Worm (Caenorhabditis elegans) whole organism, L2 larva: ENCODE measurements around the gene npr-39.
A peak's percentile ranks its signal among the peaks of the same experiment; 100 is the strongest.

Experiments
- C34F6.9 ChIP-seq: fragments of 150-350 bp; optimal IDR thresholded peaks from 2 replicates; lab custom pipeline; 2014; ENCODE audit warnings: missing biosample characterization, missing genetic modification characterization
- F13H6.1 ChIP-seq: sonication (generic microtip); optimal IDR thresholded peaks from 2 replicates; lab custom pipeline; 2016; ENCODE audit warnings: missing genetic modification characterization, missing compliant biosample characterization
- R02D3.7 ChIP-seq: fragments of 150-350 bp; optimal IDR thresholded peaks from 2 replicates; lab custom pipeline; 2014; ENCODE audit warnings: missing biosample characterization, missing genetic modification characterization
- Y55F3AM.14 ChIP-seq: fragments of 200-800 bp; sonication (Bioruptor generic); optimal IDR thresholded peaks from 2 replicates; lab custom pipeline; 2018; ENCODE audit warnings: mild to moderate bottlenecking, missing genetic modification characterization, missing compliant biosample characterization
- ZK546.5 ChIP-seq: sonication (generic microtip); optimal IDR thresholded peaks from 2 replicates; lab custom pipeline; 2017; ENCODE audit warnings: missing biosample characterization, missing genetic modification characterization
- alr-1 ChIP-seq: fragments of 150-350 bp; optimal IDR thresholded peaks from 2 replicates; lab custom pipeline; 2014; ENCODE audit warnings: missing biosample characterization, missing genetic modification characterization
- aly-2 ChIP-seq: fragments of 150-350 bp; optimal IDR thresholded peaks from 2 replicates; lab custom pipeline; 2014; ENCODE audit warnings: missing biosample characterization, missing genetic modification characterization
- ama-1 ChIP-seq: fragments of 150-350 bp; optimal IDR thresholded peaks from 2 replicates; lab custom pipeline; 2018; ENCODE audit warnings: inconsistent platforms
- blmp-1 ChIP-seq: sonication (generic microtip); optimal IDR thresholded peaks from 2 replicates; lab custom pipeline; 2017; ENCODE audit warnings: missing genetic modification characterization, mild to moderate bottlenecking, missing compliant biosample characterization, antibody characterized with exemption, moderate library complexity; ENCODE audit not compliant: insufficient read depth
- ceh-82 ChIP-seq: fragments of 150-350 bp; optimal IDR thresholded peaks from 2 replicates; lab custom pipeline; 2014; ENCODE audit warnings: missing biosample characterization, missing genetic modification characterization
- crh-2 ChIP-seq: sonication (generic microtip); optimal IDR thresholded peaks from 2 replicates; lab custom pipeline; 2017; ENCODE audit warnings: missing biosample characterization, missing genetic modification characterization
- dmd-4 ChIP-seq: sonication (generic microtip); optimal IDR thresholded peaks from 2 replicates; lab custom pipeline; 2017; ENCODE audit warnings: missing biosample characterization, missing genetic modification characterization
- egl-27 ChIP-seq: sonication (generic microtip); optimal IDR thresholded peaks from 3 replicates; lab custom pipeline; 2017; ENCODE audit warnings: missing biosample characterization, missing genetic modification reagents, missing genetic modification characterization
- elt-1 ChIP-seq: fragments of 150-350 bp; optimal IDR thresholded peaks from 2 replicates; lab custom pipeline; 2014; ENCODE audit warnings: missing biosample characterization, missing genetic modification characterization
- elt-3 ChIP-seq: sonication (generic microtip); optimal IDR thresholded peaks from 2 replicates; lab custom pipeline; 2017; ENCODE audit warnings: missing biosample characterization, missing genetic modification characterization
- fos-1 ChIP-seq: fragments of 150-350 bp; optimal IDR thresholded peaks from 2 replicates; lab custom pipeline; 2014; ENCODE audit warnings: missing biosample characterization, missing genetic modification characterization
- gmeb-1 ChIP-seq: fragments of 150-350 bp; optimal IDR thresholded peaks from 2 replicates; lab custom pipeline; 2014; ENCODE audit warnings: missing biosample characterization, missing genetic modification characterization
- lin-11 ChIP-seq: fragments of 150-350 bp; sonication (generic microtip); optimal IDR thresholded peaks from 2 replicates; lab custom pipeline; 2014; ENCODE audit warnings: missing biosample characterization, missing genetic modification characterization, inconsistent platforms, mixed read lengths
- lin-13 ChIP-seq: fragments of 150-350 bp; optimal IDR thresholded peaks from 2 replicates; lab custom pipeline; 2014; ENCODE audit warnings: missing biosample characterization, missing genetic modification reagents, missing genetic modification characterization
- lsy-2 ChIP-seq, 2 experiments: fragments of 150-350 bp in 1 of 2; sonication (generic microtip) in 1 of 2; optimal IDR thresholded peaks; 2 replicates each; lab custom pipeline; 2014 to 2017; ENCODE audit warnings: missing biosample characterization in 2 of 2, missing genetic modification characterization in 2 of 2
- mab-5 ChIP-seq: fragments of 150-350 bp; optimal IDR thresholded peaks from 2 replicates; lab custom pipeline; 2014; ENCODE audit warnings: missing biosample characterization, missing genetic modification characterization
- mbf-1 ChIP-seq: sonication (generic microtip); optimal IDR thresholded peaks from 2 replicates; lab custom pipeline; 2017; ENCODE audit warnings: missing biosample characterization, missing genetic modification characterization
- mdl-1 ChIP-seq, 2 experiments: fragments of 150-350 bp in 1 of 2; sonication (generic microtip) in 1 of 2; optimal IDR thresholded peaks; 2 replicates each; lab custom pipeline; 2017; ENCODE audit warnings: missing biosample characterization in 2 of 2, missing genetic modification characterization in 2 of 2
- nhr-10 ChIP-seq: sonication (generic microtip); optimal IDR thresholded peaks from 2 replicates; lab custom pipeline; 2017; ENCODE audit warnings: missing biosample characterization, missing genetic modification characterization
- nhr-11 ChIP-seq: fragments of 150-350 bp; optimal IDR thresholded peaks from 2 replicates; lab custom pipeline; 2014; ENCODE audit warnings: missing biosample characterization, missing genetic modification characterization
- nhr-12 ChIP-seq: fragments of 150-350 bp; optimal IDR thresholded peaks from 2 replicates; lab custom pipeline; 2014; ENCODE audit warnings: missing biosample characterization, missing genetic modification characterization
- nhr-129 ChIP-seq: fragments of 150-350 bp; optimal IDR thresholded peaks from 2 replicates; lab custom pipeline; 2014; ENCODE audit warnings: missing biosample characterization, missing genetic modification characterization
- nhr-237 ChIP-seq: fragments of 150-350 bp; optimal IDR thresholded peaks from 2 replicates; lab custom pipeline; 2014; ENCODE audit warnings: missing biosample characterization, missing genetic modification characterization
- nhr-25 ChIP-seq: fragments of 150-350 bp; sonication (generic microtip); optimal IDR thresholded peaks from 3 replicates; lab custom pipeline; 2014; ENCODE audit warnings: missing biosample characterization, missing genetic modification characterization
- nhr-6 ChIP-seq: fragments of 150-350 bp; optimal IDR thresholded peaks from 2 replicates; lab custom pipeline; 2014; ENCODE audit warnings: missing biosample characterization, missing genetic modification characterization
- nhr-77 ChIP-seq: fragments of 150-350 bp; optimal IDR thresholded peaks from 2 replicates; lab custom pipeline; 2014; ENCODE audit warnings: missing biosample characterization, missing genetic modification characterization
- peb-1 ChIP-seq: fragments of 150-350 bp; optimal IDR thresholded peaks from 2 replicates; lab custom pipeline; 2014; ENCODE audit warnings: missing biosample characterization, missing genetic modification characterization
- sem-4 ChIP-seq: fragments of 150-350 bp; optimal IDR thresholded peaks from 2 replicates; lab custom pipeline; 2014; ENCODE audit warnings: missing biosample characterization, missing genetic modification reagents, missing genetic modification characterization
- skn-1 ChIP-seq: sonication (generic microtip); optimal IDR thresholded peaks from 2 replicates; lab custom pipeline; 2017; ENCODE audit warnings: missing biosample characterization, missing genetic modification characterization
- sma-9 ChIP-seq, 2 experiments: fragments of 150-350 bp in 1 of 2; sonication (generic microtip) in 1 of 2; optimal IDR thresholded peaks; 2 replicates each; lab custom pipeline; 2014 to 2016; ENCODE audit warnings: missing genetic modification characterization in 2 of 2, mild to moderate bottlenecking in 1 of 2, missing biosample characterization in 1 of 2, missing compliant biosample characterization in 1 of 2, missing genetic modification reagents in 1 of 2, moderate library complexity in 1 of 2
- unc-39 ChIP-seq: fragments of 150-350 bp; optimal IDR thresholded peaks from 2 replicates; lab custom pipeline; 2014; ENCODE audit warnings: missing biosample characterization, missing genetic modification characterization
- unc-55 ChIP-seq: fragments of 150-350 bp; sonication (generic microtip); optimal IDR thresholded peaks from 3 replicates; lab custom pipeline; 2014; ENCODE audit warnings: missing biosample characterization, missing genetic modification reagents, missing genetic modification characterization
- zag-1 ChIP-seq: fragments of 150-350 bp; optimal IDR thresholded peaks from 2 replicates; lab custom pipeline; 2014; ENCODE audit warnings: missing biosample characterization, missing genetic modification characterization
- ztf-1 ChIP-seq: fragments of 200-800 bp; sonication (Bioruptor generic); conservative IDR thresholded peaks from 2 replicates; pipeline ENCODE4 v1.3.6; 2022; ENCODE audit warnings: missing genetic modification characterization, missing compliant biosample characterization
- ztf-4 ChIP-seq: fragments of 150-350 bp; optimal IDR thresholded peaks from 2 replicates; lab custom pipeline; 2014; ENCODE audit warnings: missing biosample characterization, missing genetic modification characterization

The npr-39 gene

DNA sequence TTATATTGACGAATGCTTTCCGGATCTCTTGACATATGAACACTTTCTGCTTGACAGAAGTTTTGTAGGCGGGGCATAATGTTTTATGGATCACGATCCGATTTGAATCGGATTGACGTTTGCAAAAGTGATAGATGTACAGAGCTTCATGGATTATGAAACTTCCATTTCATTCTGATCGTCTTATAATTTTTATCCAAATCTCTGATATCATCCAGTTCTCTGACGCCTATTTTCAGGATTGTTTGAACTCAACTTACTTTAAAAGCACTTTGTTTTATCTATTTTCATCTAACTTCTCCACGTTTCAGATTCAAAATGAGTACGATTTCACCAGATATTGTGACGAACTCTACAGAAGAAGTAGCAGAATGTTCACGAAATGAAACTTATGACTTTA lies at the start of gene npr-39:
TSS of gene npr-39 (plus strand) at position 301 of the 400 bp plus-strand sequence.
- TF ChIP-seq lin-11 (tag; lab: Kevin White, UChicago), result no peak
- TF ChIP-seq, all 48 proteins: peak for 0

DNA sequence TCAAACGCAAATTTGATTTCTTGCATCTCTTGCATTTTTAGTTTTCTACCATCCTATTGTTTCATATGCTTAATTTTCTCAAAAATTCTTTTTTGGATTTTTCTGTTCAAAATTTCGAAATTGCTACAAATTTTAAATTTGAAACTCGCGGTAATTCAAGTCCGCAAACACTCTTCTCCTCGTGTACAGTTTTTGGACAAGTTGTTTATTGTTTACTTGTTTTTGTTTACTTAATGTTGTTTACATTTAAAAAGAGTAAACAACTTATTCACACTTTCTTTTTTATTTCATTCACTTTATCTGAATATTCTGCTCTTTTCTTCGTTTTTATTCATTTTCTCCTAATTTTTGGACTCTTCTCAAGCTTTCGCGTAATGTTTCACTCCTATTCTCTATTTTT lies 48.6 kb upstream of the npr-39 start:
- TF ChIP-seq R02D3.7 (tag; lab: Kevin White, UChicago) (no peak), ztf-1 (no peak), nhr-10 (tag; lab: Kevin White, UChicago) (no peak), crh-2 (tag; lab: Kevin White, UChicago) (no peak), gmeb-1 (no peak), alr-1 (tag; lab: Kevin White, UChicago) (no peak), mab-5 (tag; lab: Kevin White, UChicago) (no peak), Y55F3AM.14 (GFP tag; lab: Kevin White, UChicago) (no peak), ZK546.5 (no peak), sma-9 (GFP tag; optimal IDR thresholded peaks at IDR 0.05; lab: Kevin White, UChicago) (no peak), sma-9 (tag; optimal IDR thresholded peaks at IDR 0.05; lab: Kevin White, UChicago) (no peak), nhr-129 (tag; lab: Kevin White, UChicago) (no peak), nhr-12 (tag; lab: Kevin White, UChicago) (no peak), blmp-1 (tag; lab: Kevin White, UChicago) (no peak), lin-13 (no peak), lin-11 (tag; lab: Kevin White, UChicago) (no peak)
- TF ChIP-seq, all 48 proteins: peak for 0

DNA sequence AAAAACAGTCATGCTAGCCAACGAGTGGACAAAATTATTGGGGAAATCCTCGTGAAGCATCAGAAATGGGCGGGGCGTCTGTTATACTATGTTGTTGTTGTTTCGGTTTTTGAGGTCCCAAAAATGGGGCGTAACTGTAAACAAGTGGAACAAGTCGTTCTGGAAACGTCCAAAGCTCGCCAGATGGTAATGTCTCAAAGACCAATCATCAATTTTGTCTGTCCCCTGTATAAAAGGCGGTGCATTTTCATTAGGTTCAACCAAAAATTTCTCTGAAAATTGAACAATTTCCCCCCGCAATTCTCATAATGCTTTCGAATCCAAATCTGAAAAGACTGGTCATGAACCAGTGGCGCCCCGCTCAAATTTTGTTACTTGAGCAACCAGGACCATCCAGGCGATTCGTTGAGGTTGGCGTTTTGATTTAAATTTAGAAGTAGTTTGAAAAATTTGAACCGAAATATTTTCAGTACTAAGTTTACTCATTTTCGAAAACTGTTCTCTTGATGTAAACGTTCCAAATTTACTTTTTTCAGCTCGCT lies 47.7 kb upstream of the npr-39 start:
- TF ChIP-seq C34F6.9 (tag; lab: Kevin White, UChicago) (no peak), F13H6.1 (tag; lab: Kevin White, UChicago) (no peak), elt-3 (tag; lab: Kevin White, UChicago) (no peak), aly-2 (tag; lab: Kevin White, UChicago) (no peak), nhr-77 (tag; lab: Kevin White, UChicago) (no peak), ztf-4 (tag; lab: Kevin White, UChicago) (no peak), mbf-1 (tag; lab: Kevin White, UChicago) (no peak), mdl-1 (tag; optimal IDR thresholded peaks at IDR 0.05; lab: Kevin White, UChicago) (no peak), lin-11 (tag; lab: Kevin White, UChicago) (no peak), ZK546.5 (no peak), fos-1 (tag; lab: Kevin White, UChicago) (no peak), nhr-25 (tag; lab: Kevin White, UChicago) (no peak), peb-1 (tag; lab: Kevin White, UChicago) (no peak), ceh-82 (no peak), gmeb-1 (no peak), unc-39 (tag; lab: Kevin White, UChicago) (no peak)
- TF ChIP-seq, all 48 proteins: peak for 0

DNA sequence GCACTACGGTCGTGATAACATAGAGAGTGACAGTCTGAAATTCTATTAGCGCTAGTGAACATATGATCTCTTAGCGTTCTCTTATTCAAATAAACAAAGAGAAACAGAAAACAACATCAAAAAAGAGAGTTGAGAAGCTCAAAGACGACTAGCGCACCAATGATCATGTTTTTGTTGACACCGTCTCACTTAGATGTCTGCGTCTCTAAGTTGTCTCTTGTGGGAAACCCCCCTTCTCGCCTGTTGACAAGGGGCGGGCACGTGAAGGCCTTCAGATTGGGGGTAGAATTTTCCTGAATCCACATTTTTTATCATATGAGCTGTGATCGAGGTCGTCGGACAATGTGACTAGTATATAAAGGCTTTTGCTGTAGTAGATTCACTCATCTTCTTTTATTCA lies 46.9 kb upstream of the npr-39 start:
- peak; percentile 60 for TF ChIP-seq nhr-129 (tag; lab: Kevin White, UChicago)
- no peak for TF ChIP-seq egl-27 (tag; lab: Kevin White, UChicago)
- no peak for TF ChIP-seq ZK546.5
- TF ChIP-seq unc-55, result peak; percentile 26
- TF ChIP-seq skn-1 (tag; lab: Kevin White, UChicago), result no peak
- peak in 1 of 2 experiments; percentile 31 for TF ChIP-seq lsy-2 (tag; optimal IDR thresholded peaks at IDR 0.05; lab: Kevin White, UChicago)
- no peak for TF ChIP-seq sem-4
- no peak for TF ChIP-seq fos-1 (tag; lab: Kevin White, UChicago)
- TF ChIP-seq lin-13, result no peak
- no peak for TF ChIP-seq elt-1 (tag; lab: Kevin White, UChicago)
- TF ChIP-seq crh-2 (tag; lab: Kevin White, UChicago), result no peak
- TF ChIP-seq elt-3 (tag; lab: Kevin White, UChicago), result no peak
- no peak for TF ChIP-seq nhr-11 (tag; lab: Kevin White, UChicago)
- no peak for TF ChIP-seq nhr-25 (tag; lab: Kevin White, UChicago)
- TF ChIP-seq nhr-10 (tag; lab: Kevin White, UChicago), result no peak
- TF ChIP-seq ama-1 (lab: Kevin White, UChicago), result no peak
- no peak for TF ChIP-seq unc-39 (tag; lab: Kevin White, UChicago)
- TF ChIP-seq nhr-237 (tag; lab: Kevin White, UChicago), result no peak
- TF ChIP-seq nhr-6, result no peak
- TF ChIP-seq sma-9 (GFP tag; optimal IDR thresholded peaks at IDR 0.05; lab: Kevin White, UChicago), result peak; percentile 59
- no peak for TF ChIP-seq sma-9 (tag; optimal IDR thresholded peaks at IDR 0.05; lab: Kevin White, UChicago)
- TF ChIP-seq dmd-4 (tag; lab: Kevin White, UChicago), result no peak
- TF ChIP-seq C34F6.9 (tag; lab: Kevin White, UChicago), result peak; percentile 28
- no peak for TF ChIP-seq aly-2 (tag; lab: Kevin White, UChicago)
- TF ChIP-seq zag-1 (tag; lab: Kevin White, UChicago), result no peak
- TF ChIP-seq ztf-4 (tag; lab: Kevin White, UChicago), result no peak
- TF ChIP-seq mdl-1 (tag; optimal IDR thresholded peaks at IDR 0.05; lab: Kevin White, UChicago), result peak in 1 of 2 experiments; percentile 47
